Fruit fly (Drosophila melanogaster) whole organism, embryonic: Measurements from ENCODE around the gene Gss1.

Source experiments
- Ada2b ChIP-seq: fragments of 200-800 bp; sonication (Bioruptor generic); IDR thresholded peaks from 2 replicates; pipeline ENCODE4 v1.3.6; 2022; ENCODE audit warnings: missing biosample characterization, missing genetic modification characterization
- Antp ChIP-seq: fragments of 200-800 bp; sonication (Bioruptor generic); optimal IDR thresholded peaks from 3 replicates; lab custom pipeline; 2016; ENCODE audit warnings: missing biosample characterization, missing genetic modification characterization
- Atf3 ChIP-seq: fragments of 200-800 bp; sonication (Bioruptor generic); optimal IDR thresholded peaks from 3 replicates; lab custom pipeline; 2016; ENCODE audit warnings: missing biosample characterization, missing genetic modification characterization
- Awh ChIP-seq: fragments of 200-800 bp; sonication (Bioruptor generic); IDR thresholded peaks from 2 replicates; pipeline ENCODE4, ENCODE4 v1.3.6; 2022; ENCODE audit warnings: missing biosample characterization, missing genetic modification characterization
- CG10543 ChIP-seq: fragments of 200-800 bp; sonication (Bioruptor generic); optimal IDR thresholded peaks from 3 replicates; lab custom pipeline; 2017; ENCODE audit warnings: missing biosample characterization, mild to moderate bottlenecking, missing genetic modification characterization, moderate library complexity
- CG12236 ChIP-seq: fragments of 200-800 bp; sonication (Bioruptor generic); optimal IDR thresholded peaks from 2 replicates; lab custom pipeline; 2016; ENCODE audit warnings: missing biosample characterization, missing genetic modification characterization
- CG13424 ChIP-seq: fragments of 200-800 bp; sonication (Bioruptor generic); optimal IDR thresholded peaks from 2 replicates; lab custom pipeline; 2019; ENCODE audit warnings: missing biosample characterization, mild to moderate bottlenecking, missing genetic modification characterization, moderate library complexity
- CG14014 ChIP-seq: fragments of 200-800 bp; sonication (Bioruptor generic); IDR thresholded peaks from 2 replicates; pipeline ENCODE4 v1.3.6; 2022; ENCODE audit warnings: missing biosample characterization, missing genetic modification characterization
- CG15514 ChIP-seq: fragments of 200-800 bp; sonication (Bioruptor generic); optimal IDR thresholded peaks from 3 replicates; lab custom pipeline; 2017; ENCODE audit warnings: missing biosample characterization, missing genetic modification characterization, mild to moderate bottlenecking, moderate library complexity, missing genetic modification reagents
- CG17186 ChIP-seq: fragments of 200-800 bp; sonication (Bioruptor generic); optimal IDR thresholded peaks from 3 replicates; lab custom pipeline; 2017; ENCODE audit warnings: missing biosample characterization, missing genetic modification reagents, missing genetic modification characterization
- CG2120 ChIP-seq: fragments of 200-800 bp; sonication (Bioruptor generic); optimal IDR thresholded peaks from 3 replicates; lab custom pipeline; 2016; ENCODE audit warnings: missing biosample characterization, missing genetic modification characterization
- CG3281 ChIP-seq: fragments of 200-800 bp; sonication (Bioruptor generic); optimal IDR thresholded peaks from 3 replicates; lab custom pipeline; 2017; ENCODE audit warnings: missing biosample characterization, mild to moderate bottlenecking, missing genetic modification characterization
- CG34422 ChIP-seq: fragments of 200-800 bp; sonication (Bioruptor generic); IDR thresholded peaks from 3 replicates; pipeline ENCODE4 v1.3.6; 2022; ENCODE audit warnings: missing biosample characterization, missing genetic modification characterization
- CG4820 ChIP-seq: fragments of 200-800 bp; sonication (Bioruptor generic); optimal IDR thresholded peaks from 3 replicates; lab custom pipeline; 2016; ENCODE audit warnings: missing biosample characterization, missing genetic modification characterization
- CG7271 ChIP-seq: fragments of 200-800 bp; sonication (Bioruptor generic); optimal IDR thresholded peaks from 2 replicates; lab custom pipeline; 2018; ENCODE audit warnings: missing biosample characterization, mild to moderate bottlenecking, missing genetic modification characterization, moderate library complexity
- CG7556 ChIP-seq: fragments of 200-800 bp; sonication (Bioruptor generic); optimal IDR thresholded peaks from 2 replicates; lab custom pipeline; 2017; ENCODE audit warnings: missing biosample characterization, mild to moderate bottlenecking, missing genetic modification characterization
- CG7839 ChIP-seq: fragments of 200-800 bp; sonication (Bioruptor generic); optimal IDR thresholded peaks from 3 replicates; lab custom pipeline; 2018; ENCODE audit warnings: missing biosample characterization, mild to moderate bottlenecking, missing genetic modification characterization, moderate library complexity
- CG9215 ChIP-seq: fragments of 200-800 bp; sonication (Bioruptor generic); IDR thresholded peaks from 2 replicates; pipeline ENCODE4 v1.3.6; 2022; ENCODE audit warnings: missing biosample characterization, missing genetic modification characterization
- Deaf1 ChIP-seq: fragments of 200-800 bp; optimal IDR thresholded peaks from 3 replicates; lab custom pipeline; 2019; ENCODE audit warnings: missing biosample characterization, mild to moderate bottlenecking, missing genetic modification characterization, moderate library complexity
- E2f1 ChIP-seq: fragments of 200-800 bp; sonication (Bioruptor generic); IDR thresholded peaks from 2 replicates; pipeline ENCODE4 v1.3.6; 2022; ENCODE audit warnings: missing biosample characterization, missing genetic modification characterization
- Hey ChIP-seq: fragments of 200-800 bp; sonication (Bioruptor generic); optimal IDR thresholded peaks from 3 replicates; lab custom pipeline; 2018; ENCODE audit warnings: missing biosample characterization, mild to moderate bottlenecking, missing genetic modification characterization
- Hr39 ChIP-seq: fragments of >200 bp; optimal IDR thresholded peaks from 2 replicates; lab custom pipeline; 2017
- Med ChIP-seq: fragments of 200-800 bp; sonication (Bioruptor generic); peaks from one replicate; lab custom pipeline; 2016; ENCODE audit warnings: missing biosample characterization, missing genetic modification characterization, mild to moderate bottlenecking, inconsistent platforms, moderate library complexity
- NFAT ChIP-seq: fragments of 200-800 bp; sonication (Bioruptor generic); IDR thresholded peaks from 2 replicates; pipeline ENCODE4 v1.3.6; 2022; ENCODE audit warnings: missing biosample characterization, missing genetic modification characterization
- Opbp ChIP-seq: fragments of 200-800 bp; sonication (Bioruptor generic); IDR thresholded peaks from 3 replicates; pipeline ENCODE4 v1.3.6; 2022; ENCODE audit warnings: missing biosample characterization, missing genetic modification characterization; ENCODE audit not compliant: partially characterized antibody
- Poxn ChIP-seq: fragments of 200-800 bp; sonication (Bioruptor generic); IDR thresholded peaks from 2 replicates; pipeline ENCODE4 v1.3.6; 2022; ENCODE audit warnings: missing biosample characterization, missing genetic modification characterization
- Rfx ChIP-seq: fragments of 200-800 bp; sonication (Bioruptor generic); IDR thresholded peaks from 2 replicates; pipeline ENCODE4 v1.3.6; 2022; ENCODE audit warnings: missing biosample characterization, missing genetic modification characterization
- Sry-β ChIP-seq: fragments of 200-800 bp; sonication (Bioruptor generic); optimal IDR thresholded peaks from 2 replicates; lab custom pipeline; 2018; ENCODE audit warnings: missing biosample characterization, mild to moderate bottlenecking, missing genetic modification characterization, moderate library complexity
- al ChIP-seq: fragments of 200-800 bp; sonication (Bioruptor generic); IDR thresholded peaks from 2 replicates; pipeline ENCODE4 v1.3.6; 2022; ENCODE audit warnings: missing biosample characterization, missing genetic modification characterization
- ash1 ChIP-seq: fragments of 200-800 bp; sonication (Bioruptor generic); optimal IDR thresholded peaks from 2 replicates; lab custom pipeline; 2018; ENCODE audit warnings: missing biosample characterization, mild to moderate bottlenecking, missing genetic modification characterization
- bsh ChIP-seq, 2 experiments: fragments of 200-800 bp; sonication (Bioruptor generic); optimal IDR thresholded peaks; 2 replicates each; lab custom pipeline; 2017 to 2018; ENCODE audit warnings: mild to moderate bottlenecking in 2 of 2, missing biosample characterization in 2 of 2, missing genetic modification characterization in 2 of 2, moderate library complexity in 1 of 2
- dati ChIP-seq: fragments of 200-800 bp; sonication (Bioruptor generic); IDR thresholded peaks from 2 replicates; pipeline ENCODE4 v1.3.6; 2022; ENCODE audit warnings: missing biosample characterization, missing genetic modification characterization
- ewg ChIP-seq: fragments of 200-800 bp; sonication (Bioruptor generic); optimal IDR thresholded peaks from 3 replicates; lab custom pipeline; 2017; ENCODE audit warnings: mild to moderate bottlenecking, missing biosample characterization, missing genetic modification reagents, missing genetic modification characterization
- gfzf ChIP-seq: fragments of 200-800 bp; sonication (Bioruptor generic); optimal IDR thresholded peaks from 2 replicates; lab custom pipeline; 2016; ENCODE audit warnings: missing biosample characterization, mild to moderate bottlenecking, missing genetic modification characterization, moderate library complexity
- grau ChIP-seq: fragments of 200-800 bp; optimal IDR thresholded peaks from 3 replicates; lab custom pipeline; 2019; ENCODE audit warnings: missing biosample characterization, mild to moderate bottlenecking, missing genetic modification characterization, moderate library complexity
- gt ChIP-seq: fragments of 200-800 bp; sonication (Bioruptor generic); IDR thresholded peaks from 2 replicates; pipeline ENCODE4 v1.3.6; 2022; ENCODE audit warnings: missing biosample characterization, missing genetic modification characterization
- hb ChIP-seq: fragments of 200-800 bp; sonication (Bioruptor generic); IDR thresholded peaks from 3 replicates; pipeline ENCODE4 v1.3.6; 2022; ENCODE audit warnings: missing biosample characterization, missing genetic modification characterization; ENCODE audit not compliant: partially characterized antibody
- hbn ChIP-seq: fragments of 200-800 bp; sonication (Bioruptor generic); IDR thresholded peaks from 2 replicates; pipeline ENCODE4 v1.3.6; 2022; ENCODE audit warnings: missing biosample characterization, missing genetic modification characterization; ENCODE audit not compliant: partially characterized antibody
- hkb ChIP-seq, 2 experiments: fragments of 200-800 bp in 1 of 2; fragments of >200 bp in 1 of 2; sonication (Bioruptor generic) in 1 of 2; IDR thresholded peaks in 1 of 2; optimal IDR thresholded peaks in 1 of 2; 2 replicates each; pipeline versions ENCODE4 v1.3.6 to Lab custom; 2017 to 2022; ENCODE audit warnings: missing biosample characterization in 1 of 2, missing genetic modification characterization in 1 of 2
- insv ChIP-seq, 2 experiments: fragments of 200-800 bp; sonication (Bioruptor generic); optimal IDR thresholded peaks; 3 replicates each; lab custom pipeline; 2016 to 2018; ENCODE audit warnings: missing biosample characterization in 2 of 2, missing genetic modification characterization in 2 of 2
- klu ChIP-seq: fragments of 200-800 bp; sonication (Bioruptor generic); IDR thresholded peaks from 2 replicates; pipeline ENCODE4 v1.3.6; 2022; ENCODE audit warnings: missing biosample characterization, missing genetic modification characterization
- pnt ChIP-seq: fragments of 200-800 bp; sonication (Bioruptor generic); optimal IDR thresholded peaks from 3 replicates; lab custom pipeline; 2016; ENCODE audit warnings: missing biosample characterization, missing genetic modification characterization
- pzg ChIP-seq: fragments of 200-800 bp; sonication (Bioruptor generic); optimal IDR thresholded peaks from 3 replicates; lab custom pipeline; 2018; ENCODE audit warnings: missing biosample characterization, mild to moderate bottlenecking, missing genetic modification characterization, moderate library complexity
- ranshi ChIP-seq: fragments of 200-800 bp; sonication (Bioruptor generic); IDR thresholded peaks from 2 replicates; pipeline ENCODE4 v1.3.6; 2022; ENCODE audit warnings: missing biosample characterization, missing genetic modification characterization
- sens-2 ChIP-seq: fragments of 200-800 bp; sonication (Bioruptor generic); IDR thresholded peaks from 2 replicates; pipeline ENCODE4 v1.3.6; 2022; ENCODE audit warnings: missing biosample characterization, missing genetic modification characterization
- slou ChIP-seq: fragments of 200-800 bp; sonication (Bioruptor generic); optimal IDR thresholded peaks from 3 replicates; lab custom pipeline; 2016; ENCODE audit warnings: missing biosample characterization, missing genetic modification characterization
- sob ChIP-seq: fragments of 200-800 bp; sonication (Bioruptor generic); IDR thresholded peaks from 2 replicates; pipeline ENCODE4 v1.3.6; 2022; ENCODE audit warnings: missing biosample characterization, missing genetic modification characterization
- sug ChIP-seq: fragments of 200-800 bp; optimal IDR thresholded peaks from 2 replicates; lab custom pipeline; 2019; ENCODE audit warnings: missing biosample characterization, mild to moderate bottlenecking, missing genetic modification characterization, moderate library complexity
- tap ChIP-seq: fragments of 200-800 bp; optimal IDR thresholded peaks from 3 replicates; lab custom pipeline; 2019; ENCODE audit warnings: missing biosample characterization, mild to moderate bottlenecking, missing genetic modification characterization, moderate library complexity
- tx ChIP-seq: fragments of 200-800 bp; sonication (Bioruptor generic); optimal IDR thresholded peaks from 2 replicates; lab custom pipeline; 2016; ENCODE audit warnings: missing biosample characterization, missing genetic modification characterization
- usp ChIP-seq: fragments of >200 bp; optimal IDR thresholded peaks from 2 replicates; lab custom pipeline; 2017; ENCODE audit warnings: missing biosample characterization, missing genetic modification characterization
- vvl ChIP-seq: fragments of 200-800 bp; sonication (Bioruptor generic); IDR thresholded peaks from 2 replicates; pipeline ENCODE4 v1.3.6; 2022; ENCODE audit warnings: missing biosample characterization, missing genetic modification characterization
- wor ChIP-seq: fragments of 200-800 bp; sonication (Bioruptor generic); IDR thresholded peaks from 2 replicates; pipeline ENCODE4 v1.3.6; 2022; ENCODE audit warnings: missing biosample characterization, missing genetic modification characterization

Gss1 gene

DNA sequence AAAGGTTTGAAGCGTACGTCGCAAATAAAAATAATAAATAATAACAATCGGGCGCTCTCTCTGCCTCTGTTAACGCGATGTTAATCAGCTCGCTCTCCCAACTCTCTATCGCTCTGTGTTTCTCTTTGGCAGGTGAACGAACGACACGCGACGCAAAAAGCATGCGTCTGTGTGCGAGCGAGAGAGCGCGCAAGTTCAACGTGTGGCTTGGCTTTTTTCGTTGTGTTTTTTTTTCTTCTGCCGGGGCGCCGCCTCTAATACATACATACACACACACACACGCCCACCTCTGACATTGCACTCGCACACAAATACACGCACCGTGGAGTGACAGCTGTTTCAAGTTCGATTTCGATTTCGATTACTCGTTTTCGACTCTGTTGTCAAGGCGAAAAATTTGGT lies 10.7 kb upstream of the Gss1 start (continued):
- TF ChIP-seq Awh (GFP tag; lab: Robert Waterston, UW), result no peak
- no peak for TF ChIP-seq CG13424 (tag; lab: Kevin White, UChicago)
- no peak for TF ChIP-seq CG12236 (GFP tag; lab: Kevin White, UChicago)
- no peak for TF ChIP-seq usp (GFP tag; lab: Kevin White, UChicago)
- no peak for TF ChIP-seq Hey (tag; lab: Kevin White, UChicago)
- TF ChIP-seq tx (GFP tag; lab: Kevin White, UChicago), result no peak
- TF ChIP-seq Sry-β (GFP tag; lab: Kevin White, UChicago), result no peak
- no peak for TF ChIP-seq al (GFP tag; lab: Robert Waterston, UW)
- peak; percentile 50 for TF ChIP-seq ewg
- TF ChIP-seq Deaf1 (tag; lab: Kevin White, UChicago), result no peak
- TF ChIP-seq Rfx, result no peak
- no peak for TF ChIP-seq tap (tag; lab: Kevin White, UChicago)
- TF ChIP-seq CG14014, result no peak
- TF ChIP-seq CG7556, result no peak
- no peak for TF ChIP-seq CG34422 (GFP tag; lab: Robert Waterston, UW)
- TF ChIP-seq insv (GFP tag; optimal IDR thresholded peaks at IDR 0.05; lab: Kevin White, UChicago), result no peak
- TF ChIP-seq Poxn (GFP tag; lab: Robert Waterston, UW), result no peak
- no peak for TF ChIP-seq grau
- no peak for TF ChIP-seq Hr39 (lab: Kevin White, UChicago)
- no peak for TF ChIP-seq vvl
- TF ChIP-seq CG2120 (GFP tag; lab: Kevin White, UChicago), result no peak
- TF ChIP-seq CG9215 (GFP tag; lab: Robert Waterston, UW), result no peak
- no peak for TF ChIP-seq hbn
- no peak for TF ChIP-seq CG3281 (GFP tag; lab: Kevin White, UChicago)
- TF ChIP-seq bsh (GFP tag; optimal IDR thresholded peaks at IDR 0.05; lab: Kevin White, UChicago), result no peak
- TF ChIP-seq gfzf (GFP tag; lab: Kevin White, UChicago), result no peak
- no peak for TF ChIP-seq CG4820 (GFP tag; lab: Kevin White, UChicago)
- TF ChIP-seq sob (GFP tag; lab: Robert Waterston, UW), result no peak
- TF ChIP-seq CG15514 (GFP tag; lab: Kevin White, UChicago), result no peak
- TF ChIP-seq CG10543 (GFP tag; lab: Kevin White, UChicago), result peak; percentile 21
- peak; percentile 54 for TF ChIP-seq Med (GFP tag; lab: Kevin White, UChicago)
- TF ChIP-seq ranshi (GFP tag; lab: Robert Waterston, UW), result no peak
- TF ChIP-seq CG7839, result no peak
- no peak for TF ChIP-seq wor (GFP tag; lab: Robert Waterston, UW)
- TF ChIP-seq hb (GFP tag; lab: Robert Waterston, UW), result no peak
- TF ChIP-seq CG7271, result no peak
- no peak for TF ChIP-seq slou (GFP tag; lab: Kevin White, UChicago)
- no peak for TF ChIP-seq pzg (GFP tag; lab: Kevin White, UChicago)
- TF ChIP-seq Ada2b (GFP tag; lab: Robert Waterston, UW), result no peak
- TF ChIP-seq ash1 (GFP tag; lab: Kevin White, UChicago), result no peak
- TF ChIP-seq hkb (optimal IDR thresholded peaks at IDR 0.05; lab: Kevin White, UChicago), result no peak
- no peak for TF ChIP-seq hkb (GFP tag; IDR thresholded peaks at IDR 0.05; lab: Robert Waterston, UW)
- no peak for TF ChIP-seq gt (GFP tag; lab: Robert Waterston, UW)
- TF ChIP-seq Antp (GFP tag; lab: Kevin White, UChicago), result no peak
- TF ChIP-seq Opbp (GFP tag; lab: Robert Waterston, UW), result no peak
- TF ChIP-seq klu (GFP tag; lab: Robert Waterston, UW), result no peak
- no peak for TF ChIP-seq sens-2 (GFP tag; lab: Robert Waterston, UW)
- TF ChIP-seq pnt (GFP tag; lab: Kevin White, UChicago), result no peak
- no peak for TF ChIP-seq Atf3 (GFP tag; lab: Kevin White, UChicago)
- TF ChIP-seq NFAT (GFP tag; lab: Robert Waterston, UW), result no peak
- TF ChIP-seq E2f1, result no peak
- TF ChIP-seq sug (tag; lab: Kevin White, UChicago), result no peak
- no peak for TF ChIP-seq dati (GFP tag; lab: Robert Waterston, UW)
- TF ChIP-seq CG17186 (GFP tag; lab: Kevin White, UChicago), result peak; percentile 56
